Worm (Caenorhabditis elegans): ENCODE data around the gene rpl-23.

rpl-23 gene

ce11 chrIII:5705228-5705888, 569 bp downstream of the rpl-23 start, which contains the start of gene swp-1 (continued):
- TF ChIP-seq ama-1 (optimal IDR thresholded peaks at IDR 0.05) (no peak), ama-1 (GFP tag; optimal IDR thresholded peaks at IDR 0.05) (no peak), Y79H2A.3 (GFP tag; conservative IDR thresholded peaks at IDR 0.05) (no peak), akir-1 (GFP tag; optimal IDR thresholded peaks at IDR 0.05) (no peak), zim-3 (tag; optimal IDR thresholded peaks at IDR 0.05) (no peak), aptf-3 (GFP tag; IDR thresholded peaks at IDR 0.05) (no peak), C17E4.6 (GFP tag; IDR thresholded peaks at IDR 0.05) (0 out of 2 replicates have a peak, but pooled peaks have one; percentile 45), tbp1 (GFP tag; optimal IDR thresholded peaks at IDR 0.05) (peak; percentile 28), F33H1.4 (GFP tag; IDR thresholded peaks at IDR 0.05) (peak; percentile 46), F52B5.7 (tag; optimal IDR thresholded peaks at IDR 0.05) (no peak), hsf-1 (GFP tag; IDR thresholded peaks at IDR 0.05) (peak; percentile 60), egrh-3 (GFP tag; IDR thresholded peaks at IDR 0.05) (no peak), tlf-1 (GFP tag; optimal IDR thresholded peaks at IDR 0.05) (peak; percentile 54), attf-3 (GFP tag; conservative IDR thresholded peaks at IDR 0.05) (no peak), snpc-4 (GFP tag; optimal IDR thresholded peaks at IDR 0.05) (no peak), snpc-4 (tag; optimal IDR thresholded peaks at IDR 0.05) (no peak), lin-26 (GFP tag; IDR thresholded peaks at IDR 0.05) (peak; percentile 74), lir-1 (GFP tag; conservative IDR thresholded peaks at IDR 0.05) (no peak), ztf-22 (GFP tag; optimal IDR thresholded peaks at IDR 0.05) (no peak), F49E8.2 (tag; optimal IDR thresholded peaks at IDR 0.05; ENCODE audit: insufficient read depth) (peak; percentile 38), ztf-28 (GFP tag; IDR thresholded peaks at IDR 0.05) (no peak), mcd-1 (GFP tag; IDR thresholded peaks at IDR 0.05) (no peak), dpff-1 (tag; optimal IDR thresholded peaks at IDR 0.05) (no peak), snpc-1.1 (tag; optimal IDR thresholded peaks at IDR 0.05; ENCODE audit: insufficient read depth) (peak; percentile 57), nfya-1 (tag; optimal IDR thresholded peaks at IDR 0.05; ENCODE audit: borderline replicate concordance, insufficient read depth) (no peak), ceh-91 (GFP tag; IDR thresholded peaks at IDR 0.05) (no peak), snpc-3.4 (tag; optimal IDR thresholded peaks at IDR 0.05) (no peak), Y56A3A.18 (GFP tag; IDR thresholded peaks at IDR 0.05) (no peak), C06A6.2 (GFP tag; conservative IDR thresholded peaks at IDR 0.05) (no peak), ceh-58 (GFP tag; IDR thresholded peaks at IDR 0.05) (no peak), Y53G8AR.9 (GFP tag; conservative IDR thresholded peaks at IDR 0.05) (peak; percentile 68; the same call in 1 of the 2 replicates), bed-1 (GFP tag; IDR thresholded peaks at IDR 0.05) (no peak), ceh-27 (GFP tag; optimal IDR thresholded peaks at IDR 0.05) (no peak), B0035.1 (tag; optimal IDR thresholded peaks at IDR 0.05) (no peak), B0261.1 (tag; optimal IDR thresholded peaks at IDR 0.05) (no peak), let-607 (tag; optimal IDR thresholded peaks at IDR 0.05) (no peak), atf-7 (tag; optimal IDR thresholded peaks at IDR 0.05) (no peak), cebp-2 (GFP tag; IDR thresholded peaks at IDR 0.05) (no peak), hlh-12 (tag; optimal IDR thresholded peaks at IDR 0.05) (no peak), attf-5 (GFP tag; optimal IDR thresholded peaks at IDR 0.05) (no peak), F55B11.4 (tag; optimal IDR thresholded peaks at IDR 0.05; ENCODE audit: borderline replicate concordance, insufficient read depth) (no peak), egl-18 (GFP tag; IDR thresholded peaks at IDR 0.05) (no peak), hlh-26 (GFP tag; conservative IDR thresholded peaks at IDR 0.05) (no peak), egl-44 (GFP tag; IDR thresholded peaks at IDR 0.05) (0 out of 2 replicates have a peak, but pooled peaks have one; percentile 24), nfya-2 (GFP tag; IDR thresholded peaks at IDR 0.05) (no peak), rec-8 (tag; optimal IDR thresholded peaks at IDR 0.05) (no peak), T26A5.8 (tag; optimal IDR thresholded peaks at IDR 0.05) (no peak), D2030.7 (GFP tag; IDR thresholded peaks at IDR 0.05) (no peak)
